Worm (Caenorhabditis elegans): Measurements from ENCODE around the gene Y73B6BL.288.
"Not testable (repeated sequence)": the region's sequence is repeated elsewhere in the genome, so short reads cannot be mapped to it uniquely, and the experiment has no call there.

Y73B6BL.288 gene

DNA sequence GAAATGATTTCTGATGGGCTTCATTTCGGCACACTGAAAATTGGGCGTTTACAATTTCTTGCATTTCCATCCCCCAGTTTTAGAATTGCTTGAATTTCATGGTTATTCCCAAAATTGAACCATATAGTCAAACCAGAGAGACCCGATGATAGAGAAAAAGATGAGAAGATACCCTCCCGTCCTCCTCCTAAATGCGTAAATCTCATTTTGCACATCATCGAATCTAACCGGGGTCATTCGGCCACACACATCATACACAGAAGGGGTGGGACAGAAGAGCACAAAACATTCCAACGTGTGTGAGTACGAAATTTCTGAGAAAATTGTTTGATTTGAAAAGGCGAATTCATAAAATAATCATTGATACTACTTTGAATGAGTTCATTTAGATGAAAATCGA lies 21.3 kb upstream of the Y73B6BL.288 start:
- TF ChIP-seq him-1 (tag; optimal IDR thresholded peaks at IDR 0.05) = no peak
- no peak for TF ChIP-seq W03F9.2 (tag; optimal IDR thresholded peaks at IDR 0.05)
- no peak for TF ChIP-seq dao-5 (tag; optimal IDR thresholded peaks at IDR 0.05)

DNA sequence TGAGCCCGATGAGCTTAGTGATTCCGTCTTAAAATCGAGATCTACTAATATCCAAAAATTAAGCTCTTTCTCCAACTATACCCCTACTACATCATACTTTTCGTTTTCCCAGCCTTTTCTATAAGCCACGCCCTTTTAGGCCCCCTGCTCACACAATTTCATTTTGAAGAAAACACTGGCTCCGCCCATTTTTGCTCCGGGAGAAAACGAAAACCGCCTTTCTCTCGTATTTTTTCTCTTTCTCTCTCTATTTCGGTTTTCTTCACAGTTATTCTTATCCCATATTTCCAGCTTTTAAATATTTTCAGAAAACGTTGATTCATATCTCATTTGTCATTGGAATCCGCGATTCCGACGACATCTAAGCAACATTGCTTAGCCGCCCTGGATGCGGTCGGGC lies 19.3 kb upstream of the Y73B6BL.288 start, which contains the start of gene Y73B6BL.47:
Y73B6BL.47 (plus strand) TSS at position 301 of the 400 bp plus-strand sequence.
- no peak for TF ChIP-seq dao-5 (tag; optimal IDR thresholded peaks at IDR 0.05)
- no peak for TF ChIP-seq W03F9.2 (tag; optimal IDR thresholded peaks at IDR 0.05)
- TF ChIP-seq him-1 (tag; optimal IDR thresholded peaks at IDR 0.05) = no peak

- TF ChIP-seq him-1, dao-5, W03F9.2 (tag; optimal IDR thresholded peaks at IDR 0.05): not testable (repeated sequence)
Measured at ce11 chrIV:6347213-6347612, 4.9 kb upstream of the Y73B6BL.288 start, which contains the start of gene Y73B6BL.289. Gene Y73B6BL.289 (plus strand): TSS chrIV:6347513.

DNA sequence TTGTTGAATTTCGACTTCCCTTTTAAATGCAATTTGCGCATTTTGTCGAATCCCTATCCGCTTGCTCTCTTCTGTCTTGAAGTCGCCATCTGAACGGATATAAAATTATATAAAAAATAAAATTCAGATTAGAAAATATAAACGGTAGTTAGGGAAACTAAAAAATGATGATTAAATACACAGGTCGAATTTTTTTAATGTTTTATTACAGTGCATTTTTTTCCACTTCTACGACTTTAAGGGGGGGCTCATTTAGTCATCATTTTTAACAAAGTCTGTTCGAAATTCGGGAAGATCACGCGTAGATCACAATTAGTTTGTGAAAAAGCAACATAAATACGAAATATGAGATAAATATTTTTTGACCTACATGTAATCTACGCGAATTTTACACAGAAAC lies 545 bp upstream of the Y73B6BL.288 start, which contains the start of gene Y73B6BL.14:
Y73B6BL.14 (minus strand) TSS at position 101 of the 400 bp plus-strand sequence.
- TF ChIP-seq dao-5 (tag; optimal IDR thresholded peaks at IDR 0.05) (no peak), W03F9.2 (tag; optimal IDR thresholded peaks at IDR 0.05) (no peak), him-1 (tag; optimal IDR thresholded peaks at IDR 0.05) (no peak)

DNA sequence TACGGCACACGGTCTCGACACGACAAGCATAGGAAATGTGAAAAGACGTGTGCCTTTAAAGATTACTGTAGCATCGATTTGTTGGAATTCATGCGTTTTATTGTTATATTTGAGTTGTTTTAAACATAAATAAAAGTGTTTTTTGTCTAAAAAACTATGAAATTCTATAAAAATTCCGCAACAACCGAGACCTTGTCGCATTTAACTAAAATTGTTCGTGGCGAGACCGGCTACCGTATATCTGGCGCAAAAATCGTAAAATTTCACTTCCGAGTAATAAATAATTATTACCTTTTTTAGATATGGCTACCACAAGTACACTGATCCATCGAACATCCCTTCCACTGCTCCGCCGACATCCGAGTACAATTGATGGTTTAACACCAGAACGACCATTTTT lies 5.0 kb downstream of the Y73B6BL.288 start, which contains the start of gene ipla-6:
ipla-6 (plus strand) TSS at position 301 of the 400 bp plus-strand sequence.
- TF ChIP-seq W03F9.2 (tag; optimal IDR thresholded peaks at IDR 0.05) = no peak
- TF ChIP-seq him-1 (tag; optimal IDR thresholded peaks at IDR 0.05) = no peak

- peak; percentile 81 for TF ChIP-seq him-1 (tag; optimal IDR thresholded peaks at IDR 0.05)
- TF ChIP-seq W03F9.2 (tag; optimal IDR thresholded peaks at IDR 0.05) = peak; percentile 95
- no peak for TF ChIP-seq dao-5 (tag; optimal IDR thresholded peaks at IDR 0.05)
Measured at ce11 chrIV:6336748-6337147, 5.6 kb downstream of the Y73B6BL.288 start.

- TF ChIP-seq dao-5 (tag; optimal IDR thresholded peaks at IDR 0.05) (no peak), W03F9.2 (tag; optimal IDR thresholded peaks at IDR 0.05) (no peak), him-1 (tag; optimal IDR thresholded peaks at IDR 0.05) (no peak)
Measured at ce11 chrIV:6335908-6336307, 6.4 kb downstream of the Y73B6BL.288 start, which contains the start of gene mif-4. Gene mif-4 (minus strand): TSS chrIV:6335994.

ce11 chrIV:6333915-6334314 lies 8.4 kb downstream of the Y73B6BL.288 start, which contains the start of gene blos-2:
Gene blos-2 (plus strand): TSS chrIV:6334215.
- TF ChIP-seq W03F9.2 (tag; optimal IDR thresholded peaks at IDR 0.05) (no peak), him-1 (tag; optimal IDR thresholded peaks at IDR 0.05) (no peak), dao-5 (tag; optimal IDR thresholded peaks at IDR 0.05) (no peak)

DNA sequence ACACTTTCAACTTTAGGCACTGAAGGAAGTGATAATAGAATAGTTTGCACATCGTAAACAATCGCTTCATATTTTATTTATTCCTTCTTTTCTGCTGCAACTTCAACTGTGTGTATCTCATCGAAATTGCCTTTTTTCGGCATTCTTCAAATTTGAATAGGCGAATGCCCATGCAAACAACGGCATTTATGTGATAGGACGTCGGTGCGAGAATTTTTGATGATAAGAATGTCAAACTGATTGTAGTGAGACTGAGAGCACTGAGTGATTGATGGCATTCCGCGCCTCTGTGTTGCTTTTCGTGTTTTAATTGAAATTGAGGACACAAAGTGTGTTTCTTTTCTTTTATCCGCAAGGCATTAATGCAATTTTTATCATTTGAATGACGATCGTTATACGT lies 11.5 kb downstream of the Y73B6BL.288 start:
- TF ChIP-seq dao-5 (tag; optimal IDR thresholded peaks at IDR 0.05) (no peak), W03F9.2 (tag; optimal IDR thresholded peaks at IDR 0.05) (peak; percentile 21)

DNA sequence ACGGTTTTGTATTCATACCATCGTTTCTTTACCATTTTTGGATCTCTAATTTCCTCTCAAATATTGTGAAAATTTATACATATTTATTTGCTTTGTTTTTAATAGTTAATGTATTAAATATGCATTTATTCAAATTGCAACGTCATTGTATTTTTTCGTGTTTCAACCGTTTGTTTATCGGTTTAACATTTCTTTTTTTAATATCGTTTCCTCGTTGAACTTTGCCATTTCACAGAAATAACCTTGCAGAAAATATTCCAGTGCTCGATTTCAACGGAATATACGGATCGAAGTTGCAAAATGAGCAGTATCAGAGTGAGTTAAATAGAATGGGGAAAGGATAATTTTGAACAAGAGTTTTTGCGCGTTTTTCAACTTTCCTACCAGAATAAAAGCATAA lies 13.0 kb downstream of the Y73B6BL.288 start, which contains the start of gene seu-1:
seu-1 (plus strand) TSS at position 301 of the 400 bp plus-strand sequence.
- no peak for TF ChIP-seq him-1 (tag; optimal IDR thresholded peaks at IDR 0.05)
- no peak for TF ChIP-seq W03F9.2 (tag; optimal IDR thresholded peaks at IDR 0.05)
- no peak for TF ChIP-seq dao-5 (tag; optimal IDR thresholded peaks at IDR 0.05)

DNA sequence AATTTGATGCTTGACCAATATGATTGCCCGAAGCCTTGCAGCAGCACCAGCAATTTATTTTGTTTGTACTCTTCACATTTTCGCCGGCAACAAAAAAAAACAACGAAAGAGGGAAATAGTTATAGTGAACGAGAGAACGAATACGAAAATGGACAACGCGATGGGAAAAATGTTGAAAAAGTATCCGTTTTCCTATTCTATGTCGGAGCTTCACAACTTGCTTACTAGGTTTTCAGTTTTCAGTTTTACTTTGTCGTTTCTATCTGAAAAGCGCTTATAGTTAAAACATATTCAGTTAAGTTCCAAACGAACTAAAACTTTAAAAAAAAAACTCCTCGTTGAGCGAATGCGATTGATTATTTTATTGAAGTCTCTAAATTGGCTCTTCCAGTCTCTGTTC lies 14.1 kb downstream of the Y73B6BL.288 start:
- TF ChIP-seq him-1 (tag; optimal IDR thresholded peaks at IDR 0.05) = no peak
- no peak for TF ChIP-seq W03F9.2 (tag; optimal IDR thresholded peaks at IDR 0.05)
- TF ChIP-seq dao-5 (tag; optimal IDR thresholded peaks at IDR 0.05) = no peak

DNA sequence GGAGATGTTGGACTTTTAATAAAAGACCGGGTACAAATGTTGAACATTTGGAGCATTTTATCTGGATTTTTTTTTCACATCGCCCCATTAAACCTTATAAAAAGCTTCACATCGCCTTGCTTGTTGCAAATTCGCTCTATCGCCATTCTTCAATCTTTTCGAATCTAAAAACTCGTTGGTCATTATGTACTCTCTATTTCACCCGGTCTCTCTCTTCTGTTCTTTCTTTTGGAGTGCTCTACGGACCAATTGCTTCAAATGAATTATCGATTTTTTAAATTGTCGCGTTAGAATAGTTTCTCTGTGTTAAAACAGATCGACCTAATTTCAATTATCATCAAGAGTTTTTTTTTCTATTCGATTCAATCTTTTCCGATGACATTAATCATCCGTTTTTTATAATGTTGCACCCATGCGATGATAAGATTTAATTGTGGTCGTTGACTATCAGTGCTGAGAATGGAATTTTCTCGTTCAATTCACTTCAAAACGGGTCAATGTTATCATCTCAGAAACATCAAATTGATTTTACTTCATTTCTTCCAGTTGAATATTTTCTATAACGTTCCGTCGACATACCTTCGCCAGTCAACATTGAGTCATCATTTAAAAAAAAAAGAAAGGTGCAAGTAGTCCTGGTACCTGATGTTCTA lies 14.8 kb downstream of the Y73B6BL.288 start:
- TF ChIP-seq W03F9.2 (tag; optimal IDR thresholded peaks at IDR 0.05) = peak; percentile 60
- TF ChIP-seq him-1 (tag; optimal IDR thresholded peaks at IDR 0.05) = no peak

ce11 chrIV:6326448-6326847 lies 15.9 kb downstream of the Y73B6BL.288 start, which contains the start of gene lsm-8:
Gene lsm-8 (plus strand): TSS chrIV:6326526.
- TF ChIP-seq him-1 (tag; optimal IDR thresholded peaks at IDR 0.05) (no peak), W03F9.2 (tag; optimal IDR thresholded peaks at IDR 0.05) (no peak), dao-5 (tag; optimal IDR thresholded peaks at IDR 0.05) (no peak)

- TF ChIP-seq him-1 (tag; optimal IDR thresholded peaks at IDR 0.05) = no peak
- TF ChIP-seq dao-5 (tag; optimal IDR thresholded peaks at IDR 0.05) = no peak
- no peak for TF ChIP-seq W03F9.2 (tag; optimal IDR thresholded peaks at IDR 0.05)
Measured at ce11 chrIV:6325772-6326171, 16.6 kb downstream of the Y73B6BL.288 start.

Data from whole organism, L4/young adult.